Worm (Caenorhabditis elegans): ENCODE results near the gene try-10.

The try-10 gene

DNA sequence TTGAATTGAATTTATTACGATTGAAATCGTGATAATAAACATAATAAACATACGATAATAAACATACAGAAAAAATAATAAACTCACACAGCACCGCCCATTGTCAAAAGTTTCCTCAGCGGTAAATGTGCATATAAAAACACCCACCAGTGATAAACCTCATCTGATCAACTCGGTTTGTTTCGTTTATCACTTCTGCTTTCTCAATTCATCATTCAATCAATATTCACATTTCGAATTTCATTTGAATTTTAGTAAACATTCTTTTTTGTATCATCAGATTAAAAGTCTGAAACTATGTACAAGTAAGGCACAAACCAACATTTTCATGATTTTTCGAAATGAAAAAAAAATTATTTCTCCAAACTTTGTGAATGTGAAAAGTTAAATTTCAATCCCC is at the start of gene try-10:
Gene try-10 (minus strand): TSS at position 101 of the 400 bp plus-strand sequence.
- no peak for TF ChIP-seq nfyb-1 (GFP tag; IDR thresholded peaks at IDR 0.05)
- no peak for TF ChIP-seq sptf-2 (GFP tag; optimal IDR thresholded peaks at IDR 0.05)
- TF ChIP-seq F37B4.10 (GFP tag; IDR thresholded peaks at IDR 0.05) = no peak
- no peak for TF ChIP-seq aptf-3 (GFP tag; IDR thresholded peaks at IDR 0.05)
- TF ChIP-seq egrh-3 (GFP tag; IDR thresholded peaks at IDR 0.05) = no peak
- no peak for TF ChIP-seq ztf-28 (GFP tag; IDR thresholded peaks at IDR 0.05)
- no peak for TF ChIP-seq Y67H2A.10 (GFP tag; conservative IDR thresholded peaks at IDR 0.05)
- TF ChIP-seq lin-40 (tag; optimal IDR thresholded peaks at IDR 0.05) = no peak
- no peak for TF ChIP-seq F39B2.1 (GFP tag; IDR thresholded peaks at IDR 0.05)
- TF ChIP-seq dox-1 (GFP tag; IDR thresholded peaks at IDR 0.05) = no peak
- no peak for TF ChIP-seq lsl-1 (GFP tag; optimal IDR thresholded peaks at IDR 0.05)
- no peak for TF ChIP-seq F57A8.1 (GFP tag; optimal IDR thresholded peaks at IDR 0.05)
- no peak for TF ChIP-seq mxl-1 (tag; optimal IDR thresholded peaks at IDR 0.05)
- TF ChIP-seq egl-44 (GFP tag; IDR thresholded peaks at IDR 0.05) = no peak
- TF ChIP-seq let-526 (GFP tag; IDR thresholded peaks at IDR 0.05) = no peak
- no peak for TF ChIP-seq nfya-2 (GFP tag; IDR thresholded peaks at IDR 0.05)
- TF ChIP-seq mes-4 (tag; optimal IDR thresholded peaks at IDR 0.05) = no peak
- TF ChIP-seq nhr-120 (GFP tag; IDR thresholded peaks at IDR 0.05) = no peak
- no peak for TF ChIP-seq gei-17 (GFP tag; optimal IDR thresholded peaks at IDR 0.05)
- TF ChIP-seq nfya-1 (tag; optimal IDR thresholded peaks at IDR 0.05; ENCODE audit: borderline replicate concordance, insufficient read depth) = no peak

DNA sequence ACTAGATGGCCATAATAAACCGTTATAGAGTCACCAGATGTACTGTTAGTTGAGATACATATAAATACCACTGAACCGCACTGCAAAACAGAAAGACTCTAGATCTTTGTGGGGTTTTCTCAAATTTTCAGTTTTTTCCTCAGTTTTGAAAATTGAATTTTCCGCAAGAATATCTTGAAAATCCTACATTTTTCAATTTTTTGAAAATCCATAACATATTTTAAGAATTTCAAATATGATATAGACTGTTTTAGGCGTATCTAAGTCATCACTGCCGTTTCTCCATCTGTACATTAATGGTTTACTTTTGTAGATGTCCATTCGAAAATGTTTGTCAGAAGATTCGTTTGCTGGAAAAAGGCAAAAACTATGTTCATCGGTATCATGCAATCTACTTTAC is 48.8 kb upstream of the try-10 start, which contains the start of gene F42E8.1:
Gene F42E8.1 (plus strand): TSS at position 301 of the 400 bp plus-strand sequence.
- TF ChIP-seq madf-3 (GFP tag; IDR thresholded peaks at IDR 0.05) = no peak
- no peak for TF ChIP-seq F39B2.1 (GFP tag; IDR thresholded peaks at IDR 0.05)
- TF ChIP-seq ztf-18 (tag; optimal IDR thresholded peaks at IDR 0.05) = no peak
- TF ChIP-seq ztf-22 (GFP tag; optimal IDR thresholded peaks at IDR 0.05) = no peak
- TF ChIP-seq hlh-26 (GFP tag; conservative IDR thresholded peaks at IDR 0.05) = no peak
- no peak for TF ChIP-seq lsl-1 (GFP tag; optimal IDR thresholded peaks at IDR 0.05)
- TF ChIP-seq egl-44 (GFP tag; IDR thresholded peaks at IDR 0.05) = no peak
- no peak for TF ChIP-seq rec-8 (tag; optimal IDR thresholded peaks at IDR 0.05)
- no peak for TF ChIP-seq zim-3 (tag; optimal IDR thresholded peaks at IDR 0.05)
- TF ChIP-seq madf-6 (GFP tag; IDR thresholded peaks at IDR 0.05) = no peak

DNA sequence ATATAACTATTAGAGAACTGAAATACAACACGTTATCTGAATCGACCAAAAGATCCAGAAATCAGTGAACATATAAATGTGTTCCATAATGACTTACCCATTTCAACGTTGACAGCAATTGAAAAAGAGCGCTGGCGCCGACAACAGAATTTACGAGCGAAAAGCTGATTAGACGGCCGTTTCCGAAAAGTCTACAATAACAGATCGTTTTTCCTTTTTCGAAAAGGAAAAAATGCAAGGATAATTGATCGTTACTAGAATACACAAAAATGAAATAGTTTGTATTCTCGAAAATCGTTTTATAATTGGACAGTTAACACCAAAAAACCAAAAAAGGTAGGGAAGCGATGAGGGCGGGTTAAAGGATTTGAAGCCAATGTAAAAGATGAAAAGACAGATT is 40.6 kb upstream of the try-10 start, which contains the start of gene srr-1:
Gene srr-1 (minus strand): TSS at position 101 of the 400 bp plus-strand sequence.
- no peak for TF ChIP-seq B0035.1 (tag; optimal IDR thresholded peaks at IDR 0.05)
- TF ChIP-seq pbrm-1 (GFP tag; IDR thresholded peaks at IDR 0.05) = no peak
- TF ChIP-seq mel-28 (tag; optimal IDR thresholded peaks at IDR 0.05; ENCODE audit: borderline replicate concordance) = no peak
- no peak for TF ChIP-seq unc-130 (GFP tag; optimal IDR thresholded peaks at IDR 0.05)
- TF ChIP-seq bed-2 (GFP tag; IDR thresholded peaks at IDR 0.05) = no peak
- no peak for TF ChIP-seq hlh-12 (tag; optimal IDR thresholded peaks at IDR 0.05)
- no peak for TF ChIP-seq ama-1 (optimal IDR thresholded peaks at IDR 0.05)
- TF ChIP-seq ama-1 (GFP tag; optimal IDR thresholded peaks at IDR 0.05) = no peak

DNA sequence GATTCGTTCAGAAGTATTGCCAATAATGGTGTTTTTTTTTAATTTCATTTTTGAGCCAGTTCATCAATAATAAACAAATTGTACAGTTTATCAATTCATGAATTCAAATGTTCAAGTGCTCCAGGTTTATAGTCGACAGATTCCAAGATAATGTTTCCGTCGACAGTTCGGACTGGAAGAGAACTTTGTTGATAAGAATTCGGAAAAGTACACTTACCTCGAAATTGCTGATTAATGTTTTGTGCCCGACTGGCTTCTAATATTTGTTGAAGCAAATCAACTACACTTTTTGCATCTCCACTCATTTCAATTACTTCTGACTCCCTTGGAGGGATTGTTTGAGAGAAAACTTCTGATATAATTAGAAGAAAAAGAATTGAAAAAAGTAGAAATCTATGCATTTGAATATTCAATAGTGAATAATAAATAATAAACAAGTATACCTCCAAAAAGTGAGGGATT is 36.1 kb upstream of the try-10 start, which contains the start of gene W07G4.8:
Gene W07G4.8 (minus strand): TSS at position 412 of the 462 bp plus-strand sequence.
- no peak for TF ChIP-seq snpc-1.1 (tag; optimal IDR thresholded peaks at IDR 0.05; ENCODE audit: insufficient read depth)
- peak; percentile 26 for TF ChIP-seq ZK185.1 (tag; optimal IDR thresholded peaks at IDR 0.05; ENCODE audit: poor library complexity, severe bottlenecking)
- TF ChIP-seq bed-2 (GFP tag; IDR thresholded peaks at IDR 0.05) = no peak
- peak; percentile 83 for TF ChIP-seq nhr-80 (tag; optimal IDR thresholded peaks at IDR 0.05)
- TF ChIP-seq F33H1.4 (GFP tag; IDR thresholded peaks at IDR 0.05) = no peak

Data from whole organism, young adult.